Worm (Caenorhabditis elegans) whole organism, early embryonic: ENCODE data around the gene Y51H7C.41.

ENCODE experiments used
- ama-1 ChIP-seq: fragments of 150-350 bp; optimal IDR thresholded peaks from 2 replicates; lab custom pipeline; 2014
- ceh-36 ChIP-seq: sonication (generic microtip); optimal IDR thresholded peaks from 2 replicates; lab custom pipeline; 2016; ENCODE audit warnings: missing genetic modification characterization, inconsistent platforms, missing compliant biosample characterization
- ets-7 ChIP-seq: sonication (generic microtip); optimal IDR thresholded peaks from 2 replicates; lab custom pipeline; 2016; ENCODE audit warnings: missing genotype, missing genetic modification characterization, missing compliant biosample characterization
- flt-1 ChIP-seq: fragments of 200-800 bp; sonication (Bioruptor generic); IDR thresholded peaks from 2 replicates; pipeline ENCODE4 v1.3.6; 2022; ENCODE audit warnings: missing genetic modification characterization, missing compliant biosample characterization
- pes-1 ChIP-seq: fragments of 200-800 bp; sonication (Bioruptor generic); IDR thresholded peaks from 2 replicates; pipeline ENCODE4 v1.3.6; 2022; ENCODE audit warnings: missing genetic modification reagents, missing genetic modification characterization, missing compliant biosample characterization
- tbx-37 ChIP-seq: fragments of 200-800 bp; sonication (Bioruptor generic); conservative IDR thresholded peaks from 2 replicates; pipeline ENCODE4 v1.3.6; 2022; ENCODE audit warnings: missing genetic modification reagents, missing genetic modification characterization, missing compliant biosample characterization
- tra-4 ChIP-seq: sonication (generic microtip); optimal IDR thresholded peaks from 2 replicates; lab custom pipeline; 2017; ENCODE audit warnings: missing genetic modification characterization, missing compliant biosample characterization

DNA sequence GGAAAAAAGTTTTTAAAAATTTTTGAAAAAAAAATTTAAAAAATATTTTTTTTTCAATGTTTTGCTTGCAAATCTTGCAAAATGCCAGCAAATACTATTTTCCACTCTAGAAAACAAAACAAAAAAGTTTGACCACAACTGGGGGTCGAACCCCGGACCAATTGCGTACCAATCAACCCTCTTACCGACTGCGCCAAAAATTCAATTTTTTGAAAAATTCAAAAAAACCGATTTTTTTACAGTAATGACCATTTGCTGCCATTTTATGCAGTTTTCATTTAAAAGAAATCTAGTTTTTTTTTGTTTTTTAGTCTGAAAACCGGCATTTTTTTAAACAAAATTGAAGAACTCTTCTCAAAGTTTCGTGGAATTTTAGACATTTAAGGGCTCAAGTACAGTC lies 40.7 kb upstream of the Y51H7C.41 start:
- TF ChIP-seq ama-1: no peak
- no peak for TF ChIP-seq pes-1
- TF ChIP-seq ceh-36 (tag; lab: Kevin White, UChicago): no peak
- TF ChIP-seq tra-4 (tag; lab: Kevin White, UChicago): no peak
- no peak for TF ChIP-seq flt-1
- TF ChIP-seq ets-7: no peak
- no peak for TF ChIP-seq tbx-37 (GFP tag; lab: Robert Waterston, UW)
